Worm (Caenorhabditis elegans) whole organism, L1 larva: ENCODE measurements around the gene srbc-7.
"Not testable (repeated sequence)": the region's sequence is repeated elsewhere in the genome, so short reads cannot be mapped to it uniquely, and the experiment has no call there.

ENCODE experiments used
- C04F5.9 ChIP-seq: sonication (generic microtip); optimal IDR thresholded peaks from 2 replicates; lab custom pipeline; 2016; ENCODE audit warnings: missing genetic modification characterization, missing compliant biosample characterization
- C34B4.2 ChIP-seq: sonication (generic microtip); optimal IDR thresholded peaks from 2 replicates; lab custom pipeline; 2017; ENCODE audit warnings: mild to moderate bottlenecking, missing genetic modification characterization, missing compliant biosample characterization
- alr-1 ChIP-seq: fragments of 200-800 bp; sonication (Bioruptor generic); optimal IDR thresholded peaks from 2 replicates; lab custom pipeline; 2018; ENCODE audit warnings: borderline replicate concordance, mild to moderate bottlenecking, missing genetic modification characterization, missing compliant biosample characterization
- aly-2 ChIP-seq: fragments of 150-350 bp; optimal IDR thresholded peaks from 2 replicates; lab custom pipeline; 2014; ENCODE audit warnings: missing biosample characterization, missing genetic modification characterization
- blmp-1 ChIP-seq: fragments of 150-350 bp; optimal IDR thresholded peaks from 2 replicates; lab custom pipeline; 2014; ENCODE audit warnings: missing biosample characterization, missing genetic modification characterization
- ceh-63 ChIP-seq: fragments of 200-800 bp; sonication (Bioruptor generic); optimal IDR thresholded peaks from 2 replicates; lab custom pipeline; 2018; ENCODE audit warnings: mild to moderate bottlenecking, missing genetic modification characterization, missing compliant biosample characterization
- ceh-8 ChIP-seq: fragments of 200-800 bp; sonication (Bioruptor generic); optimal IDR thresholded peaks from 2 replicates; lab custom pipeline; 2018; ENCODE audit warnings: mild to moderate bottlenecking, missing genetic modification characterization, moderate library complexity, missing compliant biosample characterization
- ceh-82 ChIP-seq, 3 experiments: fragments of 150-350 bp in 1 of 3; sonication (generic microtip) in 2 of 3; optimal IDR thresholded peaks; 2 replicates each; lab custom pipeline; 2014 to 2017; ENCODE audit warnings: missing biosample characterization in 3 of 3, missing genetic modification characterization in 3 of 3
- ceh-90 ChIP-seq: sonication (generic microtip); optimal IDR thresholded peaks from 2 replicates; lab custom pipeline; 2016; ENCODE audit warnings: missing genetic modification characterization, missing compliant biosample characterization
- ces-1 ChIP-seq: fragments of 150-350 bp; optimal IDR thresholded peaks from 2 replicates; lab custom pipeline; 2014; ENCODE audit warnings: missing biosample characterization, missing genetic modification reagents, missing genetic modification characterization
- dpl-1 ChIP-seq, 3 experiments: fragments of 150-350 bp in 2 of 3; sonication (generic microtip) in 1 of 3; optimal IDR thresholded peaks; 2 replicates each; lab custom pipeline; 2014 to 2017; ENCODE audit warnings: missing biosample characterization in 3 of 3, missing genetic modification characterization in 3 of 3, missing genetic modification reagents in 3 of 3
- efl-1 ChIP-seq, 4 experiments: fragments of 150-350 bp; optimal IDR thresholded peaks in 3 of 4; peaks in 1 of 4; 1 replicate in 1 of 4; 2 replicates in 3 of 4; lab custom pipeline; 2014; ENCODE audit warnings: missing biosample characterization in 2 of 4, missing genetic modification characterization in 2 of 4, missing genetic modification reagents in 2 of 4
- ets-5 ChIP-seq: fragments of 200-800 bp; sonication (Bioruptor generic); IDR thresholded peaks from 2 replicates; pipeline ENCODE4 v1.3.6; 2022; ENCODE audit warnings: missing genetic modification characterization, missing compliant biosample characterization
- fkh-8 ChIP-seq: sonication (generic microtip); optimal IDR thresholded peaks from 2 replicates; lab custom pipeline; 2016; ENCODE audit warnings: mild to moderate bottlenecking, missing genetic modification characterization, missing compliant biosample characterization
- hlh-17 ChIP-seq: fragments of 200-800 bp; sonication (Bioruptor generic); optimal IDR thresholded peaks from 2 replicates; lab custom pipeline; 2018; ENCODE audit warnings: missing genetic modification characterization, mild to moderate bottlenecking, missing compliant biosample characterization, moderate library complexity, borderline replicate concordance
- lin-14 ChIP-seq: fragments of 200-800 bp; sonication (Bioruptor generic); optimal IDR thresholded peaks from 2 replicates; lab custom pipeline; 2018; ENCODE audit warnings: mild to moderate bottlenecking, missing genetic modification characterization, moderate library complexity, missing compliant biosample characterization
- lin-15B ChIP-seq: fragments of 150-350 bp; sonication (generic microtip); optimal IDR thresholded peaks from 3 replicates; lab custom pipeline; 2014; ENCODE audit warnings: missing biosample characterization, missing genetic modification characterization
- lin-39 ChIP-seq: fragments of 150-350 bp; optimal IDR thresholded peaks from 2 replicates; lab custom pipeline; 2014; ENCODE audit warnings: missing biosample characterization, missing genetic modification reagents, missing genetic modification characterization
- mab-9 ChIP-seq: fragments of 200-800 bp; sonication (Bioruptor generic); IDR thresholded peaks from 2 replicates; pipeline ENCODE4 v1.3.6; 2022; ENCODE audit warnings: missing genetic modification reagents, missing genetic modification characterization, missing compliant biosample characterization
- nhr-11 ChIP-seq: fragments of 150-350 bp; optimal IDR thresholded peaks from 2 replicates; lab custom pipeline; 2014; ENCODE audit warnings: missing biosample characterization, missing genetic modification characterization
- nhr-19 ChIP-seq: fragments of 200-800 bp; sonication (Bioruptor generic); conservative IDR thresholded peaks from 2 replicates; pipeline ENCODE4 v1.3.6; 2022; ENCODE audit warnings: missing genetic modification characterization, missing compliant biosample characterization
- nhr-237 ChIP-seq: fragments of 150-350 bp; optimal IDR thresholded peaks from 2 replicates; lab custom pipeline; 2014; ENCODE audit warnings: missing biosample characterization, missing genetic modification characterization
- nhr-76 ChIP-seq: sonication (generic microtip); optimal IDR thresholded peaks from 2 replicates; lab custom pipeline; 2017; ENCODE audit warnings: missing biosample characterization, missing genetic modification characterization
- nhr-77 ChIP-seq: fragments of 150-350 bp; optimal IDR thresholded peaks from 2 replicates; lab custom pipeline; 2014; ENCODE audit warnings: missing biosample characterization, missing genetic modification characterization
- nhr-84 ChIP-seq: sonication (generic microtip); optimal IDR thresholded peaks from 2 replicates; lab custom pipeline; 2017; ENCODE audit warnings: missing biosample characterization, missing genetic modification characterization
- nhr-90 ChIP-seq: sonication (generic microtip); optimal IDR thresholded peaks from 2 replicates; lab custom pipeline; 2016; ENCODE audit warnings: mild to moderate bottlenecking, missing genetic modification characterization, missing compliant biosample characterization; ENCODE audit not compliant: poor library complexity
- pag-3 ChIP-seq: sonication (generic microtip); optimal IDR thresholded peaks from 2 replicates; lab custom pipeline; 2017; ENCODE audit warnings: missing genetic modification characterization, mild to moderate bottlenecking, missing compliant biosample characterization, antibody characterized with exemption, borderline replicate concordance; ENCODE audit not compliant: insufficient read depth
- pax-3 ChIP-seq: fragments of 200-800 bp; sonication (Bioruptor generic); optimal IDR thresholded peaks from 2 replicates; lab custom pipeline; 2018; ENCODE audit warnings: mild to moderate bottlenecking, missing genetic modification characterization, moderate library complexity, missing compliant biosample characterization
- tbx-2 ChIP-seq: sonication (generic microtip); optimal IDR thresholded peaks from 2 replicates; lab custom pipeline; 2016; ENCODE audit warnings: missing genetic modification characterization, missing compliant biosample characterization
- unc-30 ChIP-seq: sonication (generic microtip); optimal IDR thresholded peaks from 2 replicates; lab custom pipeline; 2017; ENCODE audit warnings: missing biosample characterization, missing genetic modification characterization
- unc-86 ChIP-seq: sonication (generic microtip); optimal IDR thresholded peaks from 2 replicates; lab custom pipeline; 2016; ENCODE audit warnings: missing genetic modification characterization, missing compliant biosample characterization
- unc-98 ChIP-seq: fragments of 200-800 bp; sonication (Bioruptor generic); IDR thresholded peaks from 2 replicates; pipeline ENCODE4 v1.3.6; 2022; ENCODE audit warnings: missing genetic modification characterization, missing compliant biosample characterization
- vab-15 ChIP-seq: sonication (generic microtip); optimal IDR thresholded peaks from 2 replicates; lab custom pipeline; 2017; ENCODE audit warnings: missing genotype, mild to moderate bottlenecking, missing genetic modification characterization, missing compliant biosample characterization
- zip-4 ChIP-seq: fragments of 200-800 bp; sonication (Bioruptor generic); optimal IDR thresholded peaks from 2 replicates; lab custom pipeline; 2018; ENCODE audit warnings: mild to moderate bottlenecking, missing genetic modification characterization, moderate library complexity, missing compliant biosample characterization
- ztf-4 ChIP-seq: fragments of 150-350 bp; optimal IDR thresholded peaks from 2 replicates; lab custom pipeline; 2014; ENCODE audit warnings: missing biosample characterization, missing genetic modification characterization

Gene srbc-7

DNA sequence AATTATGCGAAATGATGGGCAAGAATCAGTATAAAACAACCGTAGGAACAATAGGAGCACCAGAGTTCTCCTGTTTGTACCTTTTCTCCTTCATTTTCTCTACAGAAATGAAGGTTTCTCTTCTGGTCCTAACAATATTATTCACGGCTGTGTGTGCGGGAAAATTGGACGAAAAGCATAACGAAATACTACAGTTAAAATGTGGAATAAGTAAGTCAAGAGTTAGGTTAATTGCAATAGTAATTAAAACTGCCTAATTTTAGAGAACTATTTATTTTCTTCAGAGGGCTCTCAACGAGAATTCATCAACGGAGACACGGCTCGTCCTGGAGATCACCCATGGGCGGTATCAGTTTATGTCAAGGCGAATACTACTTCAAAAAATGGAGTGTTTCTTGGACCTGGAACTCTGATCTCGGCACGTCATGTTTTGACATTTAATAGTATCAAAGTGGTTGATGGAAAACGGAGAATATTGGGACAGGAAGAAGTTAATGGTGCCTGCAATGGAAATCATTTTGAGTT is 38.1 kb downstream of the srbc-7 start, which contains the start of gene try-12:
Gene try-12 (plus strand): TSS at position 51 of the 525 bp plus-strand sequence.
- TF ChIP-seq efl-1 (optimal IDR thresholded peaks at IDR 0.05; lab: Kevin White, UChicago) (no peak), efl-1 (GFP tag; optimal IDR thresholded peaks at IDR 0.05 in 1 of 2; lab: Kevin White, UChicago) (peak in 1 of 2 experiments; percentile 58), lin-15B (tag; lab: Kevin White, UChicago) (no peak)

DNA sequence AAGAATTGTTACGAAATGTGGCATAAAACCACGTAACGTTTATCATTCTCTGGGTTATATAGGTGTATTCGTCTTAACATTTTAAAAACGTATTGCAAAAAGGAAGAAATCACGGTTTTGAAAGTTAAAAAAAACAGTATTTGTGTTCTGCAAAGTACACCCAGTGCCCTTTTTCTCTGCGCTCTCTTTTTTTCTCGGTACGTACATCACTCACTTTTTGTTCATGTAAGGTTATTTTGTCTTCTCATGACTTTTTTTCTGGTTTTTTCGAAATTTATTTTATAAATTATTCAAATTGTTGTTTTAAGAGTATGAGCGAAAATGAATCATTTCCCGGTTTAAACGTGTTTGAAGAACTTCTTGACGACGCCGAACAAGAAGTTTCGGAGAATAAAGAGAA is 40.5 kb downstream of the srbc-7 start, which contains the start of gene F25E5.5:
Gene F25E5.5 (plus strand): TSS at position 301 of the 400 bp plus-strand sequence.
- no peak for TF ChIP-seq C04F5.9
- TF ChIP-seq ets-5 (GFP tag; lab: Robert Waterston, UW), result no peak
- TF ChIP-seq nhr-90 (tag; lab: Kevin White, UChicago), result no peak
- TF ChIP-seq blmp-1 (tag; lab: Kevin White, UChicago), result peak; percentile 17
- no peak for TF ChIP-seq nhr-19
- TF ChIP-seq pag-3 (tag; lab: Kevin White, UChicago), result no peak

DNA sequence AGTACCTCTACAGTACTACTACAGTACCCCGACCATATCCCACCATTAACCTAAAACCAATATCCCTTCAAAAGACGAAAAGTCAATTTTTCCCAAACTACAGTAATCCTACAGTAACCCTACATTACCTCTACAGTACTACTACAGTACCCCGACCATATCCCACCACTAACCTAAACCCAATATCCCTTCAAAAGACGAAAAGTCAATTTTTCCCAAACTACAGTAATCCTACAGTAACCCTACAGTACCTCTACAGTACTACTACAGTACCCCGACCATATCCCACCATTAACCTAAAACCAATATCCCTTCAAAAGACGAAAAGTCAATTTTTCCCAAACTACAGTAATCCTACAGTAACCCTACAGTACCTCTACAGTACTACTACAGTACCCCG is 43.1 kb downstream of the srbc-7 start, which contains the start of gene nhr-141:
Gene nhr-141 (plus strand): TSS at position 331 of the 400 bp plus-strand sequence.
- not testable (repeated sequence) for TF ChIP-seq ceh-90 (tag; lab: Kevin White, UChicago); mab-9 (GFP tag; lab: Robert Waterston, UW); pag-3 (tag; lab: Kevin White, UChicago)

DNA sequence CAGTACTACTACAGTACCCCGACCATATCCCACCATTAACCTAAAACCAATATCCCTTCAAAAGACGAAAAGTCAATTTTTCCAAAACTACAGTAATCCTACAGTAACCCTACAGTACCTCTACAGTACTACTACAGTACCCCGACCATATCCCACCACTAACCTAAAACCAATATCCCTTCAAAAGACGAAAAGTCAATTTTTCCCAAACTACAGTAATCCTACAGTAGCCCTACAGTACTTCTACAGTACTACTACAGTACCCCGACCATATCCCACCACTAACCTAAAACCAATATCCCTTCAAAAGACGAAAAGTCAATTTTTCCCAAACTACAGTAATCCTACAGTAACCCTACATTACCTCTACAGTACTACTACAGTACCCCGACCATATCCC is 43.9 kb downstream of the srbc-7 start:
- TF ChIP-seq unc-98 (GFP tag; lab: Robert Waterston, UW) (peak; percentile 53; the same call in 1 of the 2 replicates), ets-5 (GFP tag; lab: Robert Waterston, UW) (0 out of 2 replicates have a peak, but pooled peaks have one; percentile 52), mab-9 (GFP tag; lab: Robert Waterston, UW) (peak; percentile 75)

DNA sequence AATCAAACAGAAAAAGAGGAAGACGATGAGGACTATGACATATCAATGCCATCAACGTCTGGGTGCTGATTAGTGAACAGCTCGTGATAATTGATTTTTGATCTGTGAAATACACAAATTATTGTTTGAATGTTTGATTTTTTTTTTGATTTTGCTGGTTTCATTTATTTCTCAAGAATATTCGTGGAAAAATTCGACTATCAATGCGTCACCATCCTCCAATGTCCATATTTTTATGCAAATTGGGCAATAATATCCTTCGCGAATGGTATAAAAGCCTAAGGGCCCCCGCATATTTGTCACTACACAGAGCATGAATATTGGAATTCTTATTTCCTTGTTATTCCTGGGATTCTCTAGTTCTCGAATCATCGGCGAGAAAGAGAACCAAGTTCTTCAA is 47.6 kb downstream of the srbc-7 start, which contains the start of gene try-13:
Gene try-13 (plus strand): TSS at position 301 of the 400 bp plus-strand sequence.
- no peak for TF ChIP-seq efl-1 (optimal IDR thresholded peaks at IDR 0.05; lab: Kevin White, UChicago)
- peak in 1 of 2 experiments; percentile 36 for TF ChIP-seq efl-1 (GFP tag; optimal IDR thresholded peaks at IDR 0.05 in 1 of 2; lab: Kevin White, UChicago)
- no peak for TF ChIP-seq lin-39 (tag; lab: Kevin White, UChicago)
- no peak for TF ChIP-seq ets-5 (GFP tag; lab: Robert Waterston, UW)

DNA sequence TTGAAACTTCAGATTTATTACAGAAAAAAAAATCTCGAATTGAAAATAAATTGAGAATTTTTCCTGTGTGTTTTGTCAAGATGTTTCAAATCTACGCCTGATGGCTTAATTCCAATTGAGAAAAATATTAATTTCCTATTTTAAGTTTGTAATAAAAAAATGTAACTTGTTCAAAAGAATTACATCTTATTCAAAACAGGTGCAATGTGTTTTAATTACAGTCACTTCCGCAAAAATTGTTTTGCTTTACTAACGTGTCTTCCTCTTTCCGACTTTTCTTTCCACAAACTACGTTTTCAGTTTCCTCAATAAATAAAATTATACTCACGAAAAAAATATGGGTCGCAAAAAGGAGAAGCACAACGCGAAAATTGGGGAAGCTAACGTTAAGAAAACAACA is 49.4 kb downstream of the srbc-7 start, which contains the start of gene F25E5.16:
Gene F25E5.16 (plus strand): TSS at position 301 of the 400 bp plus-strand sequence.
- no peak for TF ChIP-seq lin-15B (tag; lab: Kevin White, UChicago)
- no peak for TF ChIP-seq nhr-11
- no peak for TF ChIP-seq aly-2 (tag; lab: Kevin White, UChicago)
- no peak for TF ChIP-seq C04F5.9
- TF ChIP-seq efl-1 (optimal IDR thresholded peaks at IDR 0.05; lab: Kevin White, UChicago), result no peak
- peak in 1 of 2 experiments; percentile 58 for TF ChIP-seq efl-1 (GFP tag; optimal IDR thresholded peaks at IDR 0.05 in 1 of 2; lab: Kevin White, UChicago)
- TF ChIP-seq, all 84 proteins: peak for 1

DNA sequence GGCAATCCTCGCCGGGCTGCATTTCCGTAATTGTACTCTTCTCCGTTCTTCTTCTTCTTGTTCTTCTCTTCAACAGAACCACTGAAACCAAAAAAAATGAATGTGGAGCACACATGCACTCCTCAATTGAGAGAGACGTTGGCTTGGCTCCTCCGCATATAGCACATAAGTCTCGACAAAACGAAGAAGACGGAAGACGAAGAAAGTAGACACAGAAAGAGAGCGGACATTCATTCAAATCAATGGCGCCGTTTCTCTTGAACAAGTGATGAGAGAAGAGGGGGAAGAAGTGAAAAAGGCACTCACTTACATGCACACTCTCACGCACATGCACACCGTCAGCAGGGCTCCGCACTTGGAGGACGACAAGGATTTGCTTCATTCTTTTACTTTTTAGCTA is 49.9 kb downstream of the srbc-7 start, which contains the start of gene F25E5.9:
Gene F25E5.9 (minus strand): TSS at position 382 of the 400 bp plus-strand sequence.
- TF ChIP-seq nhr-237 (no peak), unc-86 (tag; lab: Kevin White, UChicago) (peak; percentile 5), pax-3 (no peak), fkh-8 (tag; lab: Kevin White, UChicago) (peak; percentile 29), nhr-84 (no peak), dpl-1 (GFP tag; optimal IDR thresholded peaks at IDR 0.05; lab: Kevin White, UChicago) (peak in 1 of 3 experiments; percentile 11), ceh-8 (GFP tag; lab: Kevin White, UChicago) (no peak), ceh-82 (tag; optimal IDR thresholded peaks at IDR 0.05; lab: Kevin White, UChicago) (peak in 1 of 3 experiments; percentile 25), vab-15 (no peak), lin-14 (GFP tag; lab: Kevin White, UChicago) (peak; percentile 86), hlh-17 (GFP tag; lab: Kevin White, UChicago) (no peak), zip-4 (GFP tag; lab: Kevin White, UChicago) (no peak), nhr-77 (tag; lab: Kevin White, UChicago) (no peak), lin-15B (tag; lab: Kevin White, UChicago) (no peak), ces-1 (GFP tag; lab: Kevin White, UChicago) (no peak), nhr-76 (no peak), C34B4.2 (no peak), ets-5 (GFP tag; lab: Robert Waterston, UW) (no peak), unc-30 (tag; lab: Kevin White, UChicago) (no peak), ceh-63 (GFP tag; lab: Kevin White, UChicago) (no peak), nhr-11 (no peak), ztf-4 (tag; lab: Kevin White, UChicago) (no peak), tbx-2 (tag; lab: Kevin White, UChicago) (no peak), alr-1 (tag; lab: Kevin White, UChicago) (no peak), nhr-19 (no peak; the same call in 1 of the 2 replicates)
